Worm (Caenorhabditis elegans) whole organism, mixed stage, embryonic: ENCODE results near the gene W04E12.3.

Experiments
- ceh-43 ChIP-seq: fragments of 200-800 bp; sonication (Bioruptor generic); optimal IDR thresholded peaks from 2 replicates; lab custom pipeline; 2018; ENCODE audit warnings: mild to moderate bottlenecking, missing genetic modification characterization, moderate library complexity, missing compliant biosample characterization
- elt-1 ChIP-seq: sonication (generic microtip); optimal IDR thresholded peaks from 2 replicates; lab custom pipeline; 2017; ENCODE audit warnings: missing genetic modification characterization, mild to moderate bottlenecking, missing compliant biosample characterization, antibody characterized with exemption, moderate library complexity, borderline replicate concordance; ENCODE audit not compliant: insufficient read depth
- lin-13 ChIP-seq: fragments of 150-350 bp; optimal IDR thresholded peaks from 2 replicates; lab custom pipeline; 2014; ENCODE audit warnings: missing biosample characterization, missing genetic modification characterization
- mep-1 ChIP-seq: fragments of 150-350 bp; optimal IDR thresholded peaks from 2 replicates; lab custom pipeline; 2017; ENCODE audit warnings: missing biosample characterization, missing genetic modification reagents, missing genetic modification characterization, inconsistent platforms
- nhr-12 ChIP-seq: fragments of 150-350 bp; optimal IDR thresholded peaks from 2 replicates; lab custom pipeline; 2014; ENCODE audit warnings: missing biosample characterization, missing genetic modification characterization
- snpc-4 ChIP-seq: fragments of 150-350 bp; optimal IDR thresholded peaks from 2 replicates; lab custom pipeline; 2014; ENCODE audit warnings: missing biosample characterization, missing genetic modification characterization
- unc-39 ChIP-seq: fragments of 150-350 bp; optimal IDR thresholded peaks from 2 replicates; lab custom pipeline; 2014; ENCODE audit warnings: missing biosample characterization, missing genetic modification characterization
- ztf-11 ChIP-seq: fragments of 150-350 bp; optimal IDR thresholded peaks from 2 replicates; lab custom pipeline; 2014; ENCODE audit warnings: missing biosample characterization, missing genetic modification characterization

- TF ChIP-seq lin-13 (no peak), snpc-4 (tag; lab: Kevin White, UChicago) (no peak), nhr-12 (tag; lab: Kevin White, UChicago) (no peak), elt-1 (no peak), unc-39 (tag; lab: Kevin White, UChicago) (no peak), mep-1 (no peak), ztf-11 (no peak), ceh-43 (GFP tag; lab: Kevin White, UChicago) (no peak)
These were observed 23.1 kb upstream of the W04E12.3 start for ce11 chrV:19718660-19719059.
